Fruit fly (Drosophila melanogaster) whole organism, embryonic: ENCODE results near the gene Ube3a.

Experiments
- Blimp-1 ChIP-seq: fragments of 200-800 bp; sonication (Bioruptor generic); optimal IDR thresholded peaks from 3 replicates; lab custom pipeline; 2018; ENCODE audit warnings: missing biosample characterization, missing genetic modification characterization, mild to moderate bottlenecking, moderate library complexity, missing genetic modification reagents
- CG10959 ChIP-seq: fragments of 200-800 bp; sonication (Bioruptor generic); IDR thresholded peaks from 2 replicates; pipeline ENCODE4 v1.3.6; 2022; ENCODE audit warnings: missing biosample characterization, missing genetic modification characterization
- CG11696 ChIP-seq: fragments of 200-800 bp; sonication (Bioruptor generic); IDR thresholded peaks from 2 replicates; pipeline ENCODE4 v1.3.6; 2022; ENCODE audit warnings: missing biosample characterization, missing genetic modification characterization
- CG1233 ChIP-seq: fragments of 200-800 bp; sonication (Bioruptor generic); optimal IDR thresholded peaks from 4 replicates; lab custom pipeline; 2018; ENCODE audit warnings: missing biosample characterization, mild to moderate bottlenecking, missing genetic modification characterization
- CG1603 ChIP-seq: fragments of 200-800 bp; sonication (Bioruptor generic); optimal IDR thresholded peaks from 2 replicates; lab custom pipeline; 2019; ENCODE audit warnings: missing biosample characterization, mild to moderate bottlenecking, missing genetic modification characterization, moderate library complexity
- CG16779 ChIP-seq: fragments of 200-800 bp; sonication (Bioruptor generic); IDR thresholded peaks from 2 replicates; pipeline ENCODE4 v1.3.6; 2022; ENCODE audit warnings: missing biosample characterization, missing genetic modification characterization
- CG17328 ChIP-seq: fragments of 200-800 bp; sonication (Bioruptor generic); IDR thresholded peaks from 2 replicates; pipeline ENCODE4 v1.3.6; 2022; ENCODE audit warnings: missing biosample characterization, missing genetic modification characterization
- CG17568 ChIP-seq: fragments of 200-800 bp; sonication (Bioruptor generic); optimal IDR thresholded peaks from 2 replicates; lab custom pipeline; 2018; ENCODE audit warnings: missing biosample characterization, mild to moderate bottlenecking, missing genetic modification characterization, moderate library complexity
- CG17912 ChIP-seq: fragments of 200-800 bp; sonication (Bioruptor generic); optimal IDR thresholded peaks from 2 replicates; lab custom pipeline; 2018; ENCODE audit warnings: missing biosample characterization, mild to moderate bottlenecking, missing genetic modification characterization
- CG18011 ChIP-seq: fragments of 200-800 bp; sonication (Bioruptor generic); optimal IDR thresholded peaks from 2 replicates; lab custom pipeline; 2017; ENCODE audit warnings: missing biosample characterization, missing genetic modification characterization, mild to moderate bottlenecking, moderate library complexity, missing genotype
- CG18764 ChIP-seq: fragments of 200-800 bp; sonication (Bioruptor generic); optimal IDR thresholded peaks from 3 replicates; lab custom pipeline; 2016; ENCODE audit warnings: missing biosample characterization, missing genetic modification characterization
- CG2199 ChIP-seq: fragments of 200-800 bp; sonication (Bioruptor generic); IDR thresholded peaks from 3 replicates; pipeline ENCODE4 v1.3.6; 2022; ENCODE audit warnings: missing biosample characterization, missing genetic modification characterization
- CG32532 ChIP-seq: fragments of 200-800 bp; sonication (Bioruptor generic); IDR thresholded peaks from 2 replicates; pipeline ENCODE4 v1.3.6; 2022; ENCODE audit warnings: missing biosample characterization, missing genetic modification characterization
- CG3407 ChIP-seq: fragments of 200-800 bp; sonication (Bioruptor generic); optimal IDR thresholded peaks from 2 replicates; lab custom pipeline; 2018; ENCODE audit warnings: missing biosample characterization, mild to moderate bottlenecking, missing genetic modification characterization
- CG4360 ChIP-seq: fragments of 200-800 bp; sonication (Bioruptor generic); IDR thresholded peaks from 2 replicates; pipeline ENCODE4 v1.3.6; 2022; ENCODE audit warnings: missing biosample characterization, missing genetic modification characterization
- CG5180 ChIP-seq: fragments of 200-800 bp; sonication (Bioruptor generic); optimal IDR thresholded peaks from 3 replicates; lab custom pipeline; 2017; ENCODE audit warnings: missing biosample characterization, missing genetic modification characterization, mild to moderate bottlenecking, moderate library complexity, missing genetic modification reagents
- CG5953 ChIP-seq: fragments of 200-800 bp; sonication (Bioruptor generic); IDR thresholded peaks from 2 replicates; pipeline ENCODE4 v1.3.6; 2022; ENCODE audit warnings: missing biosample characterization, missing genetic modification characterization
- CG8290 ChIP-seq, 3 experiments: fragments of 200-800 bp; sonication (Bioruptor generic); optimal IDR thresholded peaks; 2 replicates each; lab custom pipeline; 2016 to 2019; ENCODE audit warnings: missing biosample characterization in 3 of 3, missing genetic modification characterization in 3 of 3, mild to moderate bottlenecking in 2 of 3, moderate library complexity in 1 of 3
- CG9437 ChIP-seq: fragments of 200-800 bp; sonication (Bioruptor generic); optimal IDR thresholded peaks from 2 replicates; lab custom pipeline; 2018; ENCODE audit warnings: missing biosample characterization, mild to moderate bottlenecking, missing genetic modification characterization
- CG9876 ChIP-seq: fragments of 200-800 bp; sonication (Bioruptor generic); optimal IDR thresholded peaks from 2 replicates; lab custom pipeline; 2016; ENCODE audit warnings: missing biosample characterization, missing genetic modification characterization
- Dbx ChIP-seq: fragments of 200-800 bp; sonication (Bioruptor generic); IDR thresholded peaks from 3 replicates; pipeline ENCODE4 v1.3.6; 2022; ENCODE audit warnings: missing biosample characterization, missing genetic modification characterization
- Drgx ChIP-seq: fragments of 200-800 bp; sonication (Bioruptor generic); IDR thresholded peaks from 2 replicates; pipeline ENCODE4 v1.3.6; 2022; ENCODE audit warnings: missing biosample characterization, missing genetic modification characterization
- E2f2 ChIP-seq: fragments of 200-800 bp; sonication (Bioruptor generic); IDR thresholded peaks from 2 replicates; pipeline ENCODE4 v1.3.6; 2022; ENCODE audit warnings: missing biosample characterization, missing genetic modification characterization
- Fer3 ChIP-seq: fragments of 200-800 bp; sonication (Bioruptor generic); optimal IDR thresholded peaks from 2 replicates; lab custom pipeline; 2018; ENCODE audit warnings: missing biosample characterization, mild to moderate bottlenecking, missing genetic modification characterization, moderate library complexity
- Hsf ChIP-seq: fragments of 200-800 bp; sonication (Bioruptor generic); optimal IDR thresholded peaks from 3 replicates; lab custom pipeline; 2016; ENCODE audit warnings: missing biosample characterization, missing genetic modification characterization
- Kr ChIP-seq: fragments of 200-800 bp; sonication (Bioruptor generic); optimal IDR thresholded peaks from 2 replicates; lab custom pipeline; 2017; ENCODE audit warnings: missing biosample characterization, mild to moderate bottlenecking, missing genetic modification characterization
- Mad ChIP-seq: fragments of 200-800 bp; sonication (Bioruptor generic); optimal IDR thresholded peaks from 2 replicates; lab custom pipeline; 2016; ENCODE audit warnings: missing biosample characterization, missing genetic modification characterization
- Med ChIP-seq: fragments of 200-800 bp; sonication (Bioruptor generic); peaks from one replicate; lab custom pipeline; 2016; ENCODE audit warnings: missing biosample characterization, missing genetic modification characterization, mild to moderate bottlenecking, inconsistent platforms, moderate library complexity
- Oli ChIP-seq: fragments of 200-800 bp; sonication (Bioruptor generic); optimal IDR thresholded peaks from 2 replicates; lab custom pipeline; 2018; ENCODE audit warnings: missing biosample characterization, mild to moderate bottlenecking, missing genetic modification characterization, moderate library complexity
- Ravus ChIP-seq: fragments of 200-800 bp; sonication (Bioruptor generic); IDR thresholded peaks from 2 replicates; pipeline ENCODE4 v1.3.6; 2022; ENCODE audit warnings: missing biosample characterization, missing genetic modification characterization
- ab ChIP-seq: fragments of 200-800 bp; sonication (Bioruptor generic); optimal IDR thresholded peaks from 2 replicates; lab custom pipeline; 2016; ENCODE audit warnings: missing biosample characterization, missing genetic modification characterization
- bab2 ChIP-seq: fragments of 200-800 bp; sonication (Bioruptor generic); optimal IDR thresholded peaks from 2 replicates; lab custom pipeline; 2016; ENCODE audit warnings: missing biosample characterization, missing genetic modification characterization
- chinmo ChIP-seq: fragments of 200-800 bp; sonication (Bioruptor generic); IDR thresholded peaks from 4 replicates; pipeline ENCODE4 v1.3.6; 2022; ENCODE audit warnings: missing biosample characterization, missing genetic modification characterization; ENCODE audit not compliant: partially characterized antibody
- crol ChIP-seq: fragments of 200-800 bp; sonication (Bioruptor generic); IDR thresholded peaks from 2 replicates; pipeline ENCODE4 v1.3.6; 2022; ENCODE audit warnings: missing biosample characterization, missing genetic modification characterization
- dpn ChIP-seq, 2 experiments: fragments of 200-800 bp; sonication (Bioruptor generic); optimal IDR thresholded peaks; 3 replicates each; lab custom pipeline; 2016; ENCODE audit warnings: missing biosample characterization in 2 of 2, missing genetic modification characterization in 2 of 2
- fu2 ChIP-seq: fragments of 200-800 bp; sonication (Bioruptor generic); optimal IDR thresholded peaks from 2 replicates; lab custom pipeline; 2016; ENCODE audit warnings: missing biosample characterization, missing genetic modification characterization
- hkb ChIP-seq, 2 experiments: fragments of 200-800 bp in 1 of 2; fragments of >200 bp in 1 of 2; sonication (Bioruptor generic) in 1 of 2; IDR thresholded peaks in 1 of 2; optimal IDR thresholded peaks in 1 of 2; 2 replicates each; pipeline versions ENCODE4 v1.3.6 to Lab custom; 2017 to 2022; ENCODE audit warnings: missing biosample characterization in 1 of 2, missing genetic modification characterization in 1 of 2
- lab ChIP-seq: fragments of 200-800 bp; sonication (Bioruptor generic); optimal IDR thresholded peaks from 3 replicates; lab custom pipeline; 2017; ENCODE audit warnings: missing biosample characterization, missing genetic modification characterization, mild to moderate bottlenecking, moderate library complexity, missing genetic modification reagents
- lbe ChIP-seq: fragments of 200-800 bp; sonication (Bioruptor generic); optimal IDR thresholded peaks from 2 replicates; lab custom pipeline; 2016; ENCODE audit warnings: missing biosample characterization, mild to moderate bottlenecking, missing genetic modification characterization
- nerfin-1 ChIP-seq: fragments of 200-800 bp; sonication (Bioruptor generic); optimal IDR thresholded peaks from 3 replicates; lab custom pipeline; 2019; ENCODE audit warnings: missing biosample characterization, mild to moderate bottlenecking, missing genetic modification characterization, moderate library complexity
- salm ChIP-seq: fragments of 200-800 bp; sonication (Bioruptor generic); optimal IDR thresholded peaks from 2 replicates; lab custom pipeline; 2018; ENCODE audit warnings: missing biosample characterization, mild to moderate bottlenecking, missing genetic modification characterization
- scrt ChIP-seq: fragments of 200-800 bp; sonication (Bioruptor generic); optimal IDR thresholded peaks from 2 replicates; lab custom pipeline; 2018; ENCODE audit warnings: missing biosample characterization, mild to moderate bottlenecking, missing genetic modification characterization, moderate library complexity
- stwl ChIP-seq: fragments of 200-800 bp; sonication (Bioruptor generic); optimal IDR thresholded peaks from 3 replicates; lab custom pipeline; 2018; ENCODE audit warnings: missing biosample characterization, mild to moderate bottlenecking, missing genetic modification characterization, moderate library complexity
- tin ChIP-seq: fragments of 200-800 bp; sonication (Bioruptor generic); optimal IDR thresholded peaks from 3 replicates; lab custom pipeline; 2016; ENCODE audit warnings: missing biosample characterization, missing genetic modification characterization
- vfl ChIP-seq: fragments of 200-800 bp; sonication (Bioruptor generic); optimal IDR thresholded peaks from 2 replicates; lab custom pipeline; 2016; ENCODE audit warnings: missing biosample characterization, missing genetic modification characterization
- zen ChIP-seq: fragments of 200-800 bp; sonication (Bioruptor generic); optimal IDR thresholded peaks from 3 replicates; lab custom pipeline; 2018; ENCODE audit warnings: missing biosample characterization, mild to moderate bottlenecking, missing genetic modification characterization, moderate library complexity
- zf30C ChIP-seq: fragments of 200-800 bp; sonication (Bioruptor generic); optimal IDR thresholded peaks from 3 replicates; lab custom pipeline; 2018; ENCODE audit warnings: missing biosample characterization, mild to moderate bottlenecking, missing genetic modification characterization

The Ube3a gene

DNA sequence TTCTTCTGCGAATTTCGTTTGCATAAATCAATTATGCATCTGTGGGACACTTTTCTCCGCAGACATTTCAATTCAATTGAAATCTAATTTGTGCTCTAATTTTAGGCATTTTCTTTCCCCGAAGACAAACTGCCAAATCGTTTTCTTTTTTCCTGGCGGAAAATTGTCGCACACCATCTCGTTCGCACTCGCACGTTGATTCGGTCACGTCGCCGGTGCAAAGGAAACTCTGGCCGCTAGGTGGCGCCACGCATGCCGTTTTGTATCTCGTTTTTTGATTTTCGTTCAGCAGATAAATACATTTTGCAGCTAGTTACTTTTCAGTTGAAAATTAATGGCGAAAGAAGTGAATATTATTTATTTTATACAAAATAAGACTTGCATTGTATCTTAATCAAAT, 37.9 kb upstream of the Ube3a start (continued):
- no peak for TF ChIP-seq Ravus
- TF ChIP-seq Oli, result peak; percentile 24
- TF ChIP-seq CG17328 (GFP tag; lab: Robert Waterston, UW), result 0 out of 2 replicates have a peak, but pooled peaks have one; percentile 13
- TF ChIP-seq CG18764 (GFP tag; lab: Kevin White, UChicago), result peak; percentile 22
- peak; percentile 30 for TF ChIP-seq scrt (GFP tag; lab: Kevin White, UChicago)
- TF ChIP-seq CG32532 (GFP tag; lab: Robert Waterston, UW), result peak; percentile 56; the same call in 1 of the 2 replicates
- TF ChIP-seq stwl (tag; lab: Kevin White, UChicago), result peak; percentile 29
- TF ChIP-seq dpn (GFP tag; optimal IDR thresholded peaks at IDR 0.05; lab: Kevin White, UChicago), result peak in 1 of 2 experiments; percentile 7
- TF ChIP-seq CG17568, result peak; percentile 19
- TF ChIP-seq Hsf (GFP tag; lab: Kevin White, UChicago), result no peak
- TF ChIP-seq CG1603 (tag; lab: Kevin White, UChicago), result no peak
- TF ChIP-seq zf30C (GFP tag; lab: Kevin White, UChicago), result peak; percentile 32
- peak; percentile 16 for TF ChIP-seq Fer3 (tag; lab: Kevin White, UChicago)
- peak; percentile 13 for TF ChIP-seq Mad (GFP tag; lab: Kevin White, UChicago)
- peak; percentile 18 for TF ChIP-seq CG17912 (GFP tag; lab: Kevin White, UChicago)
- no peak for TF ChIP-seq CG1233
- no peak for TF ChIP-seq crol (GFP tag; lab: Robert Waterston, UW)
- TF ChIP-seq zen (tag; lab: Kevin White, UChicago), result peak; percentile 19
- peak; percentile 70 for TF ChIP-seq Med (GFP tag; lab: Kevin White, UChicago)
- TF ChIP-seq CG10959 (GFP tag; lab: Robert Waterston, UW), result no peak
- TF ChIP-seq CG16779 (GFP tag; lab: Robert Waterston, UW), result 0 out of 2 replicates have a peak, but pooled peaks have one; percentile 36
- peak; percentile 47 for TF ChIP-seq CG5180
- peak; percentile 92 for TF ChIP-seq CG2199
- TF ChIP-seq tin (GFP tag; lab: Kevin White, UChicago), result no peak
- no peak for TF ChIP-seq CG8290 (GFP tag; optimal IDR thresholded peaks at IDR 0.05; lab: Kevin White, UChicago)
- TF ChIP-seq CG8290 (tag; optimal IDR thresholded peaks at IDR 0.05; lab: Kevin White, UChicago), result peak in 1 of 2 experiments; percentile 36
- TF ChIP-seq ab, result no peak

DNA sequence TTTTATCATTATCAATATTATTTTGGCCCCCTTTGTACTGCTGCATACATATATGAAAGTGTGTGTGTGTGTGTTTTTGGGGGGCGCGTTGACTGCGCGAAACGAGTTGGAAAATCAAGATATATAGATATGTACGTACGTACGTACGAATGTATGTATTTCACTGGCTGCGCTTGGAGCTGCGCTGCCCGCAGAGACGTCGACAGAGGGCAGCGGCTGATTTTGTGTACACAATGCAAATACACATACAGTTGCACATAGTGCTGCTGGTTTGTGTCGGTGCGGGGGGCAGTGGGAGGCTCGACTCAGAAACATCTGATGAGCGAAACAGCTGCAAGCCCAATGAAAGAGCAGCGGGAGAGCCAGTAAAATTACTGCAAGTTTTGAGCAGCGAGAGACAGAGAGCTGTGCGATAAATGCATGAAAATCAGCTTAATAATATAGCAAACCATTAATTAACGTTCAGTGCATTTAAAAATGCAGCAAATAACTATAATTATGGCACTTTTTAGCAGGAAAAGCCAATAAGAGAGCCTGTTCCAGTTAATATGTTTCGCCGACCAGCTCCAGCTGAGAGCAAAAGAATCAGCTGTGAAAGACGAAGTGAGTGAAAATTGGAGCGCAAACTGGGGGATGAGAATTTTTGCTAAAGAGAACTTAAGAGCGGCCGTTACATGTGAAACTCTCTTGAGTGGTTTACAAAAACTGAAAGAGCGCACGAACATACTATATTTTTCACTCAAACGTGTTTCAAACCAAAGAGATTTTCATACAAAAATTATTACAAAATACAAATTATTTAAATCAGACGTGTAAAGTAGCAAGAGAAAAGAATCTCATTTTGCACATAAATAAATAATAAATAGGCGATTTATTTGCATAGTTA, 37.2 kb upstream of the Ube3a start:
- TF ChIP-seq Drgx (peak; percentile 55), Mad (GFP tag; lab: Kevin White, UChicago) (no peak), CG3407 (peak; percentile 96), Dbx (no peak), salm (tag; lab: Kevin White, UChicago) (no peak), crol (GFP tag; lab: Robert Waterston, UW) (peak; percentile 97), Blimp-1 (GFP tag; lab: Kevin White, UChicago) (no peak), lab (GFP tag; lab: Kevin White, UChicago) (peak; percentile 53), E2f2 (GFP tag; lab: Robert Waterston, UW) (no peak), chinmo (GFP tag; lab: Robert Waterston, UW) (peak; percentile 97), CG18011 (no peak), fu2 (GFP tag; lab: Kevin White, UChicago) (no peak), scrt (GFP tag; lab: Kevin White, UChicago) (peak; percentile 8), CG9876 (GFP tag; lab: Kevin White, UChicago) (no peak), hkb (optimal IDR thresholded peaks at IDR 0.05; lab: Kevin White, UChicago) (no peak), hkb (GFP tag; IDR thresholded peaks at IDR 0.05; lab: Robert Waterston, UW) (0 out of 2 replicates have a peak, but pooled peaks have one; percentile 54), lbe (GFP tag; lab: Kevin White, UChicago) (no peak), CG4360 (peak; percentile 43; the same call in 1 of the 2 replicates), CG5953 (GFP tag; lab: Robert Waterston, UW) (no peak), bab2 (GFP tag; lab: Kevin White, UChicago) (no peak), CG11696 (GFP tag; lab: Robert Waterston, UW) (peak; percentile 70), vfl (GFP tag; lab: Kevin White, UChicago) (no peak), Kr (no peak), nerfin-1 (tag; lab: Kevin White, UChicago) (peak; percentile 47), CG9437 (no peak)
